Fruit fly (Drosophila melanogaster): ENCODE results near the gene Phlpp.
A peak's percentile ranks its signal among the peaks of the same experiment; 100 is the strongest.

The Phlpp gene

dm6 chr2L:19051534-19052100, 7.3 kb upstream of the Phlpp start, which contains the start of gene Rpn3:
Gene Rpn3, plus strand, starts transcription at chr2L:19051790.
- TF ChIP-seq woc (GFP tag; optimal IDR thresholded peaks at IDR 0.05) (no peak), sage (GFP tag; optimal IDR thresholded peaks at IDR 0.05) (no peak), sv (GFP tag; optimal IDR thresholded peaks at IDR 0.05) (peak; percentile 77), ey (GFP tag; optimal IDR thresholded peaks at IDR 0.05) (peak; percentile 79), CrebA (GFP tag; optimal IDR thresholded peaks at IDR 0.05; ENCODE audit: borderline replicate concordance) (no peak), psq (GFP tag; optimal IDR thresholded peaks at IDR 0.05) (peak; percentile 77), fru (GFP tag; optimal IDR thresholded peaks at IDR 0.05) (peak; percentile 88), CG32264 (GFP tag; optimal IDR thresholded peaks at IDR 0.05) (peak; percentile 47), Jra (GFP tag; optimal IDR thresholded peaks at IDR 0.05) (peak; percentile 89), Hr83 (GFP tag; optimal IDR thresholded peaks at IDR 0.05; ENCODE audit: poor library complexity, severe bottlenecking) (peak; percentile 18), CG9705 (GFP tag; optimal IDR thresholded peaks at IDR 0.05) (peak; percentile 52), Rel (GFP tag; optimal IDR thresholded peaks at IDR 0.05) (no peak), Rel (tag; optimal IDR thresholded peaks at IDR 0.05) (peak; percentile 23), tai (GFP tag; optimal IDR thresholded peaks at IDR 0.05) (no peak), HLH106 (tag; optimal IDR thresholded peaks at IDR 0.05) (peak; percentile 77), dsf (GFP tag; optimal IDR thresholded peaks at IDR 0.05; ENCODE audit: borderline replicate concordance) (peak; percentile 86), dl (GFP tag; optimal IDR thresholded peaks at IDR 0.05; ENCODE audit: insufficient read depth in 1 of 2, partially characterized antibody in 2 of 2) (no peak), rgr (GFP tag; optimal IDR thresholded peaks at IDR 0.05) (peak; percentile 86), OdsH (GFP tag; optimal IDR thresholded peaks at IDR 0.05) (peak; percentile 76), h (GFP tag; optimal IDR thresholded peaks at IDR 0.05) (peak; percentile 89), foxo (GFP tag; optimal IDR thresholded peaks at IDR 0.05) (peak; percentile 22 to 89), Sp1 (GFP tag; optimal IDR thresholded peaks at IDR 0.05) (peak; percentile 75), lola (GFP tag; optimal IDR thresholded peaks at IDR 0.05) (no peak)

dm6 chr2L:19053860-19054515, 4.9 kb upstream of the Phlpp start, which contains the start of gene CG10492:
Gene CG10492, plus strand, starts transcription at chr2L:19054078.
- no peak for TF ChIP-seq pan (optimal IDR thresholded peaks at IDR 0.05)
- TF ChIP-seq rgr (GFP tag; optimal IDR thresholded peaks at IDR 0.05), result peak; percentile 4
- TF ChIP-seq Myc (optimal IDR thresholded peaks at IDR 0.05), result peak; percentile 70
- TF ChIP-seq br (GFP tag; optimal IDR thresholded peaks at IDR 0.05), result no peak
- peak; percentile 11 for TF ChIP-seq Sp1 (GFP tag; optimal IDR thresholded peaks at IDR 0.05)
- no peak for TF ChIP-seq sage (GFP tag; optimal IDR thresholded peaks at IDR 0.05)
- no peak for TF ChIP-seq Rel (GFP tag; optimal IDR thresholded peaks at IDR 0.05)
- TF ChIP-seq Rel (tag; optimal IDR thresholded peaks at IDR 0.05), result peak; percentile 63

- TF ChIP-seq CG32264 (GFP tag; optimal IDR thresholded peaks at IDR 0.05) (no peak), Rel (GFP tag; optimal IDR thresholded peaks at IDR 0.05) (no peak), Rel (tag; optimal IDR thresholded peaks at IDR 0.05) (no peak), Dif (GFP tag; optimal IDR thresholded peaks at IDR 0.05; ENCODE audit: partially characterized antibody) (no peak), Jra (GFP tag; optimal IDR thresholded peaks at IDR 0.05) (no peak), psq (GFP tag; optimal IDR thresholded peaks at IDR 0.05) (no peak), HLH106 (tag; optimal IDR thresholded peaks at IDR 0.05) (no peak), Abd-B (GFP tag; optimal IDR thresholded peaks at IDR 0.05) (no peak), dsf (GFP tag; optimal IDR thresholded peaks at IDR 0.05; ENCODE audit: borderline replicate concordance) (no peak), Dfd (GFP tag; optimal IDR thresholded peaks at IDR 0.05) (no peak), tai (GFP tag; optimal IDR thresholded peaks at IDR 0.05) (no peak), N (GFP tag; optimal IDR thresholded peaks at IDR 0.05) (no peak), Hnf4 (GFP tag; optimal IDR thresholded peaks at IDR 0.05) (no peak), usp (GFP tag; optimal IDR thresholded peaks at IDR 0.05) (no peak), GATAd (GFP tag; optimal IDR thresholded peaks at IDR 0.05) (no peak), lola (GFP tag; optimal IDR thresholded peaks at IDR 0.05) (no peak), CG9705 (GFP tag; optimal IDR thresholded peaks at IDR 0.05) (no peak), br (GFP tag; optimal IDR thresholded peaks at IDR 0.05) (no peak), Hr83 (GFP tag; optimal IDR thresholded peaks at IDR 0.05; ENCODE audit: poor library complexity, severe bottlenecking) (no peak), dmrt93B (GFP tag; optimal IDR thresholded peaks at IDR 0.05) (no peak), fru (GFP tag; optimal IDR thresholded peaks at IDR 0.05) (no peak)
These were observed 4.4 kb upstream of the Phlpp start for dm6 chr2L:19054516-19054887.
